Fruit fly (Drosophila melanogaster) whole organism, pupa: ENCODE measurements around the gene CG3764.
A peak's percentile ranks its signal among the peaks of the same experiment; 100 is the strongest.

Experiments used
- CG10348 ChIP-seq: fragments of 200-800 bp; sonication (Bioruptor generic); IDR thresholded peaks from 2 replicates; pipeline ENCODE4 v1.3.6; 2022; ENCODE audit warnings: missing biosample characterization, missing genetic modification characterization
- CG17806 ChIP-seq: fragments of 200-800 bp; sonication (Bioruptor generic); optimal IDR thresholded peaks from 2 replicates; lab custom pipeline; 2018; ENCODE audit warnings: missing biosample characterization, mild to moderate bottlenecking, missing genetic modification characterization, moderate library complexity
- CG32121 ChIP-seq: fragments of 200-800 bp; sonication (Bioruptor generic); IDR thresholded peaks from 2 replicates; pipeline ENCODE4 v1.3.6; 2022; ENCODE audit warnings: missing biosample characterization, missing genetic modification characterization
- CG8159 ChIP-seq: fragments of 200-800 bp; sonication (Bioruptor generic); optimal IDR thresholded peaks from 3 replicates; lab custom pipeline; 2018; ENCODE audit warnings: missing biosample characterization, mild to moderate bottlenecking, missing genetic modification characterization, moderate library complexity
- D1 ChIP-seq: fragments of 200-800 bp; sonication (Bioruptor generic); optimal IDR thresholded peaks from 2 replicates; lab custom pipeline; 2018; ENCODE audit warnings: missing biosample characterization, mild to moderate bottlenecking, missing genetic modification characterization, moderate library complexity
- Pif1B ChIP-seq: fragments of 200-800 bp; sonication (Bioruptor generic); optimal IDR thresholded peaks from 3 replicates; lab custom pipeline; 2016; ENCODE audit warnings: missing biosample characterization, missing genetic modification characterization

dm6 chr3L:17004765-17005414 is 7.5 kb downstream of the CG3764 start:
- TF ChIP-seq CG8159 (tag; lab: Kevin White, UChicago) (no peak), CG32121 (GFP tag; lab: Robert Waterston, UW) (no peak; the same call in 1 of the 2 replicates), Pif1B (GFP tag; lab: Kevin White, UChicago) (no peak), D1 (tag; lab: Kevin White, UChicago) (no peak), CG17806 (tag; lab: Kevin White, UChicago) (peak; percentile 17), CG10348 (0 out of 2 replicates have a peak, but pooled peaks have one; percentile 20)
